Worm (Caenorhabditis elegans) whole organism, L3 larva: Measurements from ENCODE around the gene selt-1.1.

Experiments used
- fos-1 ChIP-seq: fragments of 150-350 bp; optimal IDR thresholded peaks from 2 replicates; lab custom pipeline; 2014; ENCODE audit warnings: missing biosample characterization, missing genetic modification characterization
- jun-1 ChIP-seq: fragments of 150-350 bp; optimal IDR thresholded peaks from 2 replicates; lab custom pipeline; 2014; ENCODE audit warnings: missing biosample characterization, missing genetic modification reagents, missing genetic modification characterization
- nhr-28 ChIP-seq: fragments of 150-350 bp; optimal IDR thresholded peaks from 2 replicates; lab custom pipeline; 2014; ENCODE audit warnings: missing biosample characterization, missing genetic modification characterization
- nhr-77 ChIP-seq: fragments of 150-350 bp; optimal IDR thresholded peaks from 2 replicates; lab custom pipeline; 2014; ENCODE audit warnings: missing biosample characterization, missing genetic modification characterization
- skn-1 ChIP-seq: fragments of 150-350 bp; optimal IDR thresholded peaks from 2 replicates; lab custom pipeline; 2014; ENCODE audit warnings: missing biosample characterization, missing genetic modification characterization
- snpc-4 ChIP-seq: fragments of 150-350 bp; optimal IDR thresholded peaks from 2 replicates; lab custom pipeline; 2014; ENCODE audit warnings: missing biosample characterization, missing genetic modification characterization
- unc-62 ChIP-seq: fragments of 150-350 bp; sonication (generic microtip); optimal IDR thresholded peaks from 4 replicates; lab custom pipeline; 2014; ENCODE audit warnings: missing biosample characterization, missing genetic modification reagents, missing genetic modification characterization

ce11 chrX:11560615-11561014 is 14.3 kb upstream of the selt-1.1 start, which contains the start of gene lev-8:
- no peak for TF ChIP-seq skn-1 (tag; lab: Kevin White, UChicago)
- TF ChIP-seq nhr-77 (tag; lab: Kevin White, UChicago) = no peak
- no peak for TF ChIP-seq unc-62
- TF ChIP-seq fos-1 (tag; lab: Kevin White, UChicago) = no peak
- TF ChIP-seq jun-1 = no peak
- TF ChIP-seq nhr-28 (tag; lab: Kevin White, UChicago) = no peak
- no peak for TF ChIP-seq snpc-4 (tag; lab: Kevin White, UChicago)
